Worm (Caenorhabditis elegans): ENCODE measurements around the gene faah-6.

Gene faah-6

DNA sequence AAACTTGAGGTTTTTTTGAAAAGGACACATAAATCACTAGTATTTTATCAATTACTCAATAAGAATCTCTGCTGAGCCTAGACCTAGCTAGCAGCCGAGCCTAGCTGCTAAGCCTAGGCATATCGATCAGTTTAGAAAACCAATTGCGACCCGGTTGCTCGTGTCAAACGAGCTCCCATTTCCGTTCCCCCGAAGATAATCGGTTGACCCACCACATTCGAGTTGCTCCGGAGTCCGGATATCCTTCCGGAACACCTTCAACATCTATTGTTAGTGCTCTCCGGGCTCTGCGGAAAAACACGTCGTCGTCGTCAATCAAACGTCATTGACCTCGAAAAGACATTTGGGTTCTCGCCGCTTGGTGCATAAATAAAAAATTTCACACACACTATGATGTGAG lies 33.5 kb downstream of the faah-6 start:
- TF ChIP-seq egl-43 (GFP tag; IDR thresholded peaks at IDR 0.05) (peak; percentile 76), arid-1 (GFP tag; conservative IDR thresholded peaks at IDR 0.05) (no peak), unc-62 (GFP tag; optimal IDR thresholded peaks at IDR 0.05 in 1 of 2) (peak in 1 of 2 experiments; percentile 21), unc-62 (tag; optimal IDR thresholded peaks at IDR 0.05) (no peak), set-16 (GFP tag; IDR thresholded peaks at IDR 0.05) (0 out of 2 replicates have a peak, but pooled peaks have one; percentile 11), D1046.2 (GFP tag; IDR thresholded peaks at IDR 0.05) (0 out of 2 replicates have a peak, but pooled peaks have one; percentile 16), Y48G9A.11 (GFP tag; IDR thresholded peaks at IDR 0.05) (no peak)

DNA sequence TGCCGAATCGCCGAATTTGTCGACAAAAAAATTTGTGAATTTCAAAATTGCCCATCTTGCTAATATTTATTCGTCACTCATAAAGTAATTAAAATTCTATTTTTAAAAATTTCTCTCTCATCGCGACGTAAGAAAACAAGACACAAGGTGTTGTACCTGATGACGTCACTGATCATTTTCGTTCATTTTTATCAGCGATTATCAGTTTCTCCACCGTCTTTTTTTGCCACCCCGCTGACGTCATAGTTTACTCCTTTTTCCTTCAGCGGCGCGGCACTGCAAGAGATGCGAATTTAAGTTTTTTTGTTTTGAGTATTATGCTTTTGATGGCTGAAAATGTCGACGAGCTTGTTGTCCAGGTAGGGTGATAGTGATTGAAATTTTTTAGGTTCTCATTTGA lies 34.5 kb downstream of the faah-6 start:
- TF ChIP-seq php-3 (GFP tag; IDR thresholded peaks at IDR 0.05) (0 out of 2 replicates have a peak, but pooled peaks have one; percentile 40), dpl-1 (GFP tag; optimal IDR thresholded peaks at IDR 0.05) (peak; percentile 8), mep-1 (tag; optimal IDR thresholded peaks at IDR 0.05) (peak; percentile 15), nhr-25 (tag; optimal IDR thresholded peaks at IDR 0.05; ENCODE audit: borderline replicate concordance, insufficient read depth) (no peak), lsy-2 (tag; optimal IDR thresholded peaks at IDR 0.05) (peak in 1 of 2 experiments; percentile 37), F26F4.8 (GFP tag; conservative IDR thresholded peaks at IDR 0.05) (no peak), hif-1 (tag; optimal IDR thresholded peaks at IDR 0.05) (peak in 1 of 2 experiments; percentile 20), mdt-29 (GFP tag; IDR thresholded peaks at IDR 0.05) (no peak), hlh-11 (tag; optimal IDR thresholded peaks at IDR 0.05) (peak; percentile 85), dmd-6 (GFP tag; IDR thresholded peaks at IDR 0.05) (peak; percentile 85), ZK337.2 (GFP tag; IDR thresholded peaks at IDR 0.05) (no peak), mes-2 (tag; optimal IDR thresholded peaks at IDR 0.05; ENCODE audit: poor library complexity, severe bottlenecking) (peak; percentile 23), egl-27 (tag; optimal IDR thresholded peaks at IDR 0.05) (no peak), nhr-77 (tag; optimal IDR thresholded peaks at IDR 0.05) (peak; percentile 42), ZK546.5 (tag; optimal IDR thresholded peaks at IDR 0.05) (no peak), mdl-1 (tag; optimal IDR thresholded peaks at IDR 0.05) (peak in 1 of 2 experiments; percentile 25), nhr-48 (tag; optimal IDR thresholded peaks at IDR 0.05) (peak; percentile 57), daf-16 (GFP tag; optimal IDR thresholded peaks at IDR 0.05) (no peak), daf-16 (tag; optimal IDR thresholded peaks at IDR 0.05) (peak; percentile 92), nhr-10 (tag; optimal IDR thresholded peaks at IDR 0.05) (no peak), rbr-2 (tag; optimal IDR thresholded peaks at IDR 0.05) (no peak), lin-38 (GFP tag; IDR thresholded peaks at IDR 0.05) (no peak), ceh-20 (GFP tag; IDR thresholded peaks at IDR 0.05) (no peak), dve-1 (tag; optimal IDR thresholded peaks at IDR 0.05; ENCODE audit: insufficient read depth) (peak; percentile 82), nhr-102 (tag; optimal IDR thresholded peaks at IDR 0.05) (peak; percentile 9), hlh-30 (tag; optimal IDR thresholded peaks at IDR 0.05; ENCODE audit: insufficient read depth) (peak; percentile 41), pqm-1 (tag; optimal IDR thresholded peaks at IDR 0.05) (peak; percentile 31), tag-97 (GFP tag; IDR thresholded peaks at IDR 0.05) (no peak), nhr-28 (tag; optimal IDR thresholded peaks at IDR 0.05) (peak; percentile 79)

DNA sequence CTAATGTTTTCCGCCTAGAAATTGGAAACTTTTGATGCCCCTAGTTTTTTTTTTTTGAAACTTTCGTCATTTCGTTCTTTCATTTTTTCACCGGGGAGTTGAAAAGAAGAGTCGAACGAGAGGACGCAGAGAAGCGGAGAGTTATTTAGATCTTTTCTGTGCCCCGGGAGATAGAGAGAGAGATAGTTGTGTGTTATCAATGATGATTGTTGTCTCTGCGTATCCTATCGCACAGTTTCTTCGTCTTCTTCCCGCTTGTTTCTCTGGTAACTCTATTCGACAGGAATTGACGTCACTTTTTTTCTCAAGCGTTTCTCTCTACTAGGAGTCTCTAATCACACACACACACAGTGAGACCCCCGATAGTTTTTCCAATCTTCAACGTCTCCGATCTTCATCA lies 39.1 kb downstream of the faah-6 start:
- TF ChIP-seq zip-2 (tag; optimal IDR thresholded peaks at IDR 0.05) (no peak), mep-1 (tag; optimal IDR thresholded peaks at IDR 0.05) (peak; percentile 82), F37D6.2 (tag; optimal IDR thresholded peaks at IDR 0.05) (no peak), dmd-6 (GFP tag; IDR thresholded peaks at IDR 0.05) (peak; percentile 88), ceh-20 (GFP tag; IDR thresholded peaks at IDR 0.05) (no peak), R02D3.7 (tag; optimal IDR thresholded peaks at IDR 0.05) (no peak), fkh-10 (GFP tag; optimal IDR thresholded peaks at IDR 0.05) (no peak), nhr-11 (tag; optimal IDR thresholded peaks at IDR 0.05) (peak; percentile 34), lin-13 (GFP tag; optimal IDR thresholded peaks at IDR 0.05) (no peak), D1046.2 (GFP tag; IDR thresholded peaks at IDR 0.05) (no peak), ces-1 (GFP tag; optimal IDR thresholded peaks at IDR 0.05) (no peak), F10B5.3 (tag; optimal IDR thresholded peaks at IDR 0.05) (no peak), dmd-8 (GFP tag; IDR thresholded peaks at IDR 0.05) (no peak), T26A8.4 (GFP tag; IDR thresholded peaks at IDR 0.05) (0 out of 2 replicates have a peak, but pooled peaks have one; percentile 35), arid-1 (GFP tag; conservative IDR thresholded peaks at IDR 0.05) (no peak; the same call in 1 of the 2 replicates), nhr-10 (tag; optimal IDR thresholded peaks at IDR 0.05) (peak; percentile 81), nhr-111 (GFP tag; optimal IDR thresholded peaks at IDR 0.05) (no peak), php-3 (GFP tag; IDR thresholded peaks at IDR 0.05) (no peak), pha-4 (GFP tag; IDR thresholded peaks at IDR 0.05) (no peak), pha-4 (tag; optimal IDR thresholded peaks at IDR 0.05) (peak; percentile 22), nhr-48 (tag; optimal IDR thresholded peaks at IDR 0.05) (peak; percentile 55)
